Fruit fly (Drosophila melanogaster) whole organism, embryonic: ENCODE measurements around the gene geko.

Source experiments
- Atf3 ChIP-seq: fragments of 200-800 bp; sonication (Bioruptor generic); optimal IDR thresholded peaks from 3 replicates; lab custom pipeline; 2016; ENCODE audit warnings: missing biosample characterization, missing genetic modification characterization
- Awh ChIP-seq: fragments of 200-800 bp; sonication (Bioruptor generic); IDR thresholded peaks from 2 replicates; pipeline ENCODE4, ENCODE4 v1.3.6; 2022; ENCODE audit warnings: missing biosample characterization, missing genetic modification characterization
- Blimp-1 ChIP-seq: fragments of 200-800 bp; sonication (Bioruptor generic); optimal IDR thresholded peaks from 3 replicates; lab custom pipeline; 2018; ENCODE audit warnings: missing biosample characterization, missing genetic modification characterization, mild to moderate bottlenecking, moderate library complexity, missing genetic modification reagents
- C15 ChIP-seq: fragments of 200-800 bp; sonication (Bioruptor generic); IDR thresholded peaks from 3 replicates; pipeline ENCODE4 v1.3.6; 2022; ENCODE audit warnings: missing biosample characterization, missing genetic modification characterization
- CG1024 ChIP-seq: fragments of 200-800 bp; sonication (Bioruptor generic); IDR thresholded peaks from 2 replicates; pipeline ENCODE4 v1.3.6; 2022; ENCODE audit warnings: missing biosample characterization, missing genetic modification characterization
- CG10366 ChIP-seq: fragments of 200-800 bp; sonication (Bioruptor generic); IDR thresholded peaks from 2 replicates; pipeline ENCODE4 v1.3.6; 2022; ENCODE audit warnings: missing biosample characterization, missing genetic modification characterization
- CG10565 ChIP-seq: fragments of 200-800 bp; sonication (Bioruptor generic); optimal IDR thresholded peaks from 3 replicates; lab custom pipeline; 2016; ENCODE audit warnings: missing biosample characterization, mild to moderate bottlenecking, missing genetic modification characterization
- CG11504 ChIP-seq: fragments of 200-800 bp; sonication (Bioruptor generic); optimal IDR thresholded peaks from 3 replicates; lab custom pipeline; 2019; ENCODE audit warnings: missing biosample characterization, mild to moderate bottlenecking, missing genetic modification characterization, moderate library complexity
- CG11560 ChIP-seq: fragments of 200-800 bp; sonication (Bioruptor generic); IDR thresholded peaks from 3 replicates; pipeline ENCODE4 v1.3.6; 2022; ENCODE audit warnings: missing biosample characterization, missing genetic modification characterization
- CG11696 ChIP-seq: fragments of 200-800 bp; sonication (Bioruptor generic); IDR thresholded peaks from 2 replicates; pipeline ENCODE4 v1.3.6; 2022; ENCODE audit warnings: missing biosample characterization, missing genetic modification characterization
- CG12155 ChIP-seq: fragments of 200-800 bp; sonication (Bioruptor generic); optimal IDR thresholded peaks from 3 replicates; lab custom pipeline; 2016; ENCODE audit warnings: missing biosample characterization, missing genetic modification characterization
- CG12744 ChIP-seq: fragments of 200-800 bp; sonication (Bioruptor generic); optimal IDR thresholded peaks from 2 replicates; lab custom pipeline; 2016; ENCODE audit warnings: missing biosample characterization, missing genetic modification characterization
- CG12769 ChIP-seq: fragments of 200-800 bp; sonication (Bioruptor generic); optimal IDR thresholded peaks from 2 replicates; lab custom pipeline; 2019; ENCODE audit warnings: missing biosample characterization, mild to moderate bottlenecking, missing genetic modification characterization, moderate library complexity
- CG12942 ChIP-seq: fragments of 200-800 bp; sonication (Bioruptor generic); optimal IDR thresholded peaks from 3 replicates; lab custom pipeline; 2016; ENCODE audit warnings: missing biosample characterization, missing genetic modification characterization
- CG16863 ChIP-seq: fragments of 200-800 bp; sonication (Bioruptor generic); optimal IDR thresholded peaks from 3 replicates; lab custom pipeline; 2016; ENCODE audit warnings: missing biosample characterization, missing genetic modification characterization
- CG17385 ChIP-seq: fragments of 200-800 bp; sonication (Bioruptor generic); optimal IDR thresholded peaks from 3 replicates; lab custom pipeline; 2018; ENCODE audit warnings: missing biosample characterization, mild to moderate bottlenecking, missing genetic modification characterization
- CG2712 ChIP-seq: fragments of 200-800 bp; optimal IDR thresholded peaks from 3 replicates; lab custom pipeline; 2019; ENCODE audit warnings: missing biosample characterization, mild to moderate bottlenecking, missing genetic modification characterization, moderate library complexity
- CG31224 ChIP-seq: fragments of 200-800 bp; sonication (Bioruptor generic); IDR thresholded peaks from 2 replicates; pipeline ENCODE4 v1.3.6; 2022; ENCODE audit warnings: missing biosample characterization, missing genetic modification characterization
- CG3163 ChIP-seq: fragments of 200-800 bp; sonication (Bioruptor generic); optimal IDR thresholded peaks from 3 replicates; lab custom pipeline; 2016; ENCODE audit warnings: missing biosample characterization, missing genetic modification characterization
- CG9876 ChIP-seq: fragments of 200-800 bp; sonication (Bioruptor generic); optimal IDR thresholded peaks from 2 replicates; lab custom pipeline; 2016; ENCODE audit warnings: missing biosample characterization, missing genetic modification characterization
- Camta ChIP-seq: fragments of 200-800 bp; sonication (Bioruptor generic); optimal IDR thresholded peaks from 2 replicates; lab custom pipeline; 2016; ENCODE audit warnings: missing biosample characterization, missing genetic modification characterization
- Elba2 ChIP-seq: fragments of 200-800 bp; sonication (Bioruptor generic); optimal IDR thresholded peaks from 3 replicates; lab custom pipeline; 2016; ENCODE audit warnings: missing biosample characterization, missing genetic modification characterization
- H15 ChIP-seq: fragments of 200-800 bp; sonication (Bioruptor generic); IDR thresholded peaks from 3 replicates; pipeline ENCODE4 v1.3.6; 2022; ENCODE audit warnings: missing biosample characterization, missing genetic modification characterization
- H2.0 ChIP-seq: fragments of 200-800 bp; sonication (Bioruptor generic); IDR thresholded peaks from 2 replicates; pipeline ENCODE4 v1.3.6; 2022; ENCODE audit warnings: missing biosample characterization, missing genetic modification characterization
- HmgD ChIP-seq: fragments of 200-800 bp; sonication (Bioruptor generic); optimal IDR thresholded peaks from 3 replicates; lab custom pipeline; 2016; ENCODE audit warnings: missing biosample characterization, missing genetic modification characterization
- Hr51 ChIP-seq, 2 experiments: fragments of 200-800 bp; sonication (Bioruptor generic); optimal IDR thresholded peaks; 2 replicates in 1 of 2; 3 replicates in 1 of 2; lab custom pipeline; 2016 to 2018; ENCODE audit warnings: missing biosample characterization in 2 of 2, missing genetic modification characterization in 2 of 2, mild to moderate bottlenecking in 1 of 2, moderate library complexity in 1 of 2
- Med ChIP-seq: fragments of 200-800 bp; sonication (Bioruptor generic); peaks from one replicate; lab custom pipeline; 2016; ENCODE audit warnings: missing biosample characterization, missing genetic modification characterization, mild to moderate bottlenecking, inconsistent platforms, moderate library complexity
- Mrtf ChIP-seq: fragments of 200-800 bp; sonication (Bioruptor generic); IDR thresholded peaks from 3 replicates; pipeline ENCODE4 v1.3.6; 2022; ENCODE audit warnings: missing biosample characterization, missing genetic modification characterization
- Pdp1 ChIP-seq, 2 experiments: fragments of 200-800 bp; sonication (Bioruptor generic); optimal IDR thresholded peaks; 3 replicates each; lab custom pipeline; 2016; ENCODE audit warnings: missing biosample characterization in 2 of 2, missing genetic modification characterization in 2 of 2, mild to moderate bottlenecking in 1 of 2, moderate library complexity in 1 of 2
- Rfx ChIP-seq: fragments of 200-800 bp; sonication (Bioruptor generic); IDR thresholded peaks from 2 replicates; pipeline ENCODE4 v1.3.6; 2022; ENCODE audit warnings: missing biosample characterization, missing genetic modification characterization
- Tbp ChIP-seq: fragments of >200 bp; optimal IDR thresholded peaks from 2 replicates; lab custom pipeline; 2018; ENCODE audit warnings: missing biosample characterization, missing genetic modification characterization
- bsh ChIP-seq, 2 experiments: fragments of 200-800 bp; sonication (Bioruptor generic); optimal IDR thresholded peaks; 2 replicates each; lab custom pipeline; 2017 to 2018; ENCODE audit warnings: mild to moderate bottlenecking in 2 of 2, missing biosample characterization in 2 of 2, missing genetic modification characterization in 2 of 2, moderate library complexity in 1 of 2
- cas ChIP-seq: fragments of 200-800 bp; sonication (Bioruptor generic); IDR thresholded peaks from 2 replicates; pipeline ENCODE4 v1.3.6; 2022; ENCODE audit warnings: missing biosample characterization, missing genetic modification characterization
- ci ChIP-seq: fragments of 200-800 bp; sonication (Bioruptor generic); IDR thresholded peaks from 3 replicates; pipeline ENCODE4 v1.3.6; 2022; ENCODE audit warnings: missing biosample characterization, missing genetic modification characterization
- ewg ChIP-seq: fragments of 200-800 bp; sonication (Bioruptor generic); optimal IDR thresholded peaks from 3 replicates; lab custom pipeline; 2017; ENCODE audit warnings: mild to moderate bottlenecking, missing biosample characterization, missing genetic modification reagents, missing genetic modification characterization
- fd3F ChIP-seq: fragments of 200-800 bp; sonication (Bioruptor generic); optimal IDR thresholded peaks from 2 replicates; lab custom pipeline; 2018; ENCODE audit warnings: missing biosample characterization, mild to moderate bottlenecking, missing genetic modification characterization, moderate library complexity
- fd64A ChIP-seq: fragments of 200-800 bp; sonication (Bioruptor generic); optimal IDR thresholded peaks from 3 replicates; lab custom pipeline; 2018; ENCODE audit warnings: missing biosample characterization, mild to moderate bottlenecking, missing genetic modification characterization
- grau ChIP-seq: fragments of 200-800 bp; optimal IDR thresholded peaks from 3 replicates; lab custom pipeline; 2019; ENCODE audit warnings: missing biosample characterization, mild to moderate bottlenecking, missing genetic modification characterization, moderate library complexity
- mam ChIP-seq: fragments of 200-800 bp; sonication (Bioruptor generic); optimal IDR thresholded peaks from 3 replicates; lab custom pipeline; 2016; ENCODE audit warnings: missing biosample characterization, missing genetic modification characterization
- mld ChIP-seq: fragments of 200-800 bp; sonication (Bioruptor generic); IDR thresholded peaks from 3 replicates; pipeline ENCODE4 v1.3.6; 2022; ENCODE audit warnings: missing biosample characterization, missing genetic modification characterization; ENCODE audit not compliant: partially characterized antibody
- p53 ChIP-seq: fragments of 200-800 bp; sonication (Bioruptor generic); optimal IDR thresholded peaks from 2 replicates; lab custom pipeline; 2016; ENCODE audit warnings: missing biosample characterization, missing genetic modification characterization
- pfk ChIP-seq: fragments of 200-800 bp; sonication (Bioruptor generic); optimal IDR thresholded peaks from 2 replicates; lab custom pipeline; 2018; ENCODE audit warnings: missing biosample characterization, mild to moderate bottlenecking, missing genetic modification characterization, moderate library complexity
- pros ChIP-seq: fragments of 200-800 bp; sonication (Bioruptor generic); optimal IDR thresholded peaks from 3 replicates; lab custom pipeline; 2019; ENCODE audit warnings: missing biosample characterization, mild to moderate bottlenecking, missing genetic modification characterization, moderate library complexity
- run ChIP-seq: fragments of 200-800 bp; sonication (Bioruptor generic); optimal IDR thresholded peaks from 3 replicates; lab custom pipeline; 2018; ENCODE audit warnings: missing biosample characterization, mild to moderate bottlenecking, missing genetic modification characterization
- slbo ChIP-seq: fragments of 200-800 bp; sonication (Bioruptor generic); IDR thresholded peaks from 2 replicates; pipeline ENCODE4 v1.3.6; 2022; ENCODE audit warnings: missing biosample characterization, missing genetic modification characterization
- sob ChIP-seq: fragments of 200-800 bp; sonication (Bioruptor generic); IDR thresholded peaks from 2 replicates; pipeline ENCODE4 v1.3.6; 2022; ENCODE audit warnings: missing biosample characterization, missing genetic modification characterization
- stc ChIP-seq: fragments of 200-800 bp; sonication (Bioruptor generic); IDR thresholded peaks from 2 replicates; pipeline ENCODE4 v1.3.6; 2022; ENCODE audit warnings: missing biosample characterization, missing genetic modification characterization
- tll ChIP-seq, 2 experiments: fragments of 200-800 bp in 1 of 2; fragments of >200 bp in 1 of 2; sonication (Bioruptor generic) in 1 of 2; optimal IDR thresholded peaks; 2 replicates each; lab custom pipeline; 2017 to 2019; ENCODE audit warnings: missing biosample characterization in 2 of 2, missing genetic modification characterization in 2 of 2, mild to moderate bottlenecking in 1 of 2, moderate library complexity in 1 of 2
- unpg ChIP-seq: fragments of 200-800 bp; sonication (Bioruptor generic); optimal IDR thresholded peaks from 3 replicates; lab custom pipeline; 2018; ENCODE audit warnings: missing biosample characterization, mild to moderate bottlenecking, missing genetic modification characterization, moderate library complexity
- zfh1 ChIP-seq: fragments of 200-800 bp; sonication (Bioruptor generic); IDR thresholded peaks from 3 replicates; pipeline ENCODE4 v1.3.6; 2022; ENCODE audit warnings: missing biosample characterization, missing genetic modification characterization

The geko gene

DNA sequence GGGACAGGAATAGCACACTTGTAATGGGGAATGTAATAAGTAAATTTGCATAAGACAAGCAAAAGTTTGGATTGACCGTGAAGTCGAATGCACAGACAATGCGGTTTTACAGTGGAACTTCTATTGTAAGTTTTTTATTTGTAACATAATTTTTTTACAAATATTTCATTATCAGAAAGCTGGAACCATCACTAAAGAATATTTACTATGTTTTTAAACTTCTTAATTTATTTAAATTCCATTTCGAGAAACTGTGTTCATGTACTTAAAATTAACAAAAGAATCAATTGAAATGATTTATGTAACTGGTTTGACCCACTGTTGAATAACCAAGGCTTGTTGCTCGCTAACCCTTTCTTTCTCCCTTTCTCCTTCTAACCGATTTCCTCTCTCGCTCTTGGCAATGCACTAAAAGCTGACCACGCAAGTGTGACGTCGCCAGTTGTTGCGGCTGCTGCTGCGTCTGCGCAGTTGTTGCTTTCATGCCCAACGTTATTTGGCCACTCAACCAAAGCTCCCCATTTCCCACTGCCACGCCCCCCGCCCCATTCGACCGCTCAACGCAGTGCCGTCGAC is 37.7 kb upstream of the geko start (continued):
- TF ChIP-seq Camta (GFP tag; lab: Kevin White, UChicago): no peak
- no peak for TF ChIP-seq mam
- TF ChIP-seq sob (GFP tag; lab: Robert Waterston, UW): no peak
- no peak for TF ChIP-seq CG16863 (GFP tag; lab: Kevin White, UChicago)
- TF ChIP-seq p53 (GFP tag; lab: Kevin White, UChicago): no peak
- no peak for TF ChIP-seq mld (GFP tag; lab: Robert Waterston, UW)
- TF ChIP-seq run (tag; lab: Kevin White, UChicago): peak; percentile 6
- no peak for TF ChIP-seq Mrtf
- TF ChIP-seq HmgD: no peak
- TF ChIP-seq pfk (GFP tag; lab: Kevin White, UChicago): no peak
- no peak for TF ChIP-seq Atf3 (GFP tag; lab: Kevin White, UChicago)
- peak; percentile 15 for TF ChIP-seq ewg (GFP tag; lab: Kevin White, UChicago)
- TF ChIP-seq Pdp1 (GFP tag; optimal IDR thresholded peaks at IDR 0.05; lab: Kevin White, UChicago): peak in 1 of 2 experiments; percentile 68
- TF ChIP-seq Tbp (GFP tag; lab: Kevin White, UChicago): no peak
- TF ChIP-seq C15 (GFP tag; lab: Robert Waterston, UW): no peak
- TF ChIP-seq Elba2 (GFP tag; lab: Kevin White, UChicago): no peak
- peak; percentile 30 for TF ChIP-seq Blimp-1 (GFP tag; lab: Kevin White, UChicago)
- TF ChIP-seq Med: peak; percentile 41
- no peak for TF ChIP-seq CG1024 (GFP tag; lab: Robert Waterston, UW)
- TF ChIP-seq fd64A (GFP tag; lab: Kevin White, UChicago): no peak
- no peak for TF ChIP-seq CG12155 (GFP tag; lab: Kevin White, UChicago)
- no peak for TF ChIP-seq CG9876 (GFP tag; lab: Kevin White, UChicago)
- no peak for TF ChIP-seq CG3163 (GFP tag; lab: Kevin White, UChicago)
- TF ChIP-seq fd3F (GFP tag; lab: Kevin White, UChicago): no peak
- 0 out of 2 replicates have a peak, but pooled peaks have one; percentile 26 for TF ChIP-seq stc (GFP tag; lab: Robert Waterston, UW)
- TF ChIP-seq Awh (GFP tag; lab: Robert Waterston, UW): no peak
- peak in 1 of 2 experiments; percentile 49 for TF ChIP-seq bsh (GFP tag; optimal IDR thresholded peaks at IDR 0.05; lab: Kevin White, UChicago)
- peak; percentile 40 for TF ChIP-seq CG11504 (tag; lab: Kevin White, UChicago)
- peak; percentile 13 for TF ChIP-seq pros (GFP tag; lab: Kevin White, UChicago)
- TF ChIP-seq CG31224 (GFP tag; lab: Robert Waterston, UW): no peak
- no peak for TF ChIP-seq CG10366 (GFP tag; lab: Robert Waterston, UW)
- TF ChIP-seq grau: no peak
- no peak for TF ChIP-seq CG12942 (GFP tag; lab: Kevin White, UChicago)
- TF ChIP-seq CG17385: no peak
- 0 out of 3 replicates have a peak, but pooled peaks have one; percentile 5 for TF ChIP-seq zfh1 (GFP tag; lab: Robert Waterston, UW)
- TF ChIP-seq CG11696 (GFP tag; lab: Robert Waterston, UW): 0 out of 2 replicates have a peak, but pooled peaks have one; percentile 12
- peak; percentile 25 for TF ChIP-seq CG12769 (tag; lab: Kevin White, UChicago)
- TF ChIP-seq unpg (GFP tag; lab: Kevin White, UChicago): peak; percentile 29
- no peak for TF ChIP-seq H15 (GFP tag; lab: Robert Waterston, UW)
- no peak for TF ChIP-seq CG10565 (GFP tag; lab: Kevin White, UChicago)
- TF ChIP-seq CG11560 (tag; lab: Robert Waterston, UW): no peak
- peak in 1 of 2 experiments; percentile 34 for TF ChIP-seq Hr51 (GFP tag; optimal IDR thresholded peaks at IDR 0.05; lab: Kevin White, UChicago)
- peak; percentile 1 for TF ChIP-seq CG2712 (tag; lab: Kevin White, UChicago)
- no peak for TF ChIP-seq slbo (GFP tag; lab: Robert Waterston, UW)
- TF ChIP-seq tll (GFP tag; optimal IDR thresholded peaks at IDR 0.05; lab: Kevin White, UChicago): no peak
- no peak for TF ChIP-seq CG12744 (GFP tag; lab: Kevin White, UChicago)
- TF ChIP-seq ci (GFP tag; lab: Robert Waterston, UW): 0 out of 3 replicates have a peak, but pooled peaks have one; percentile 40
- no peak for TF ChIP-seq Rfx
- TF ChIP-seq H2.0 (GFP tag; lab: Robert Waterston, UW): no peak
- TF ChIP-seq cas: no peak
